Worm (Caenorhabditis elegans): ENCODE measurements around the gene fipr-10.

ce11 chrV:9922481-9922880 lies 8.5 kb downstream of the fipr-10 start, which contains the start of gene C50H2.7:
- no peak for TF ChIP-seq zag-1 (tag; optimal IDR thresholded peaks at IDR 0.05)
- TF ChIP-seq ama-1 (optimal IDR thresholded peaks at IDR 0.05) = no peak
- TF ChIP-seq unc-62 (GFP tag; optimal IDR thresholded peaks at IDR 0.05) = no peak
- no peak for TF ChIP-seq elt-1 (tag; optimal IDR thresholded peaks at IDR 0.05)
- no peak for TF ChIP-seq nhr-76 (tag; optimal IDR thresholded peaks at IDR 0.05)
- TF ChIP-seq elt-3 (tag; optimal IDR thresholded peaks at IDR 0.05) = no peak
- TF ChIP-seq lsy-12 (tag; optimal IDR thresholded peaks at IDR 0.05) = no peak
- TF ChIP-seq fkh-2 (tag; optimal IDR thresholded peaks at IDR 0.05) = no peak
- TF ChIP-seq nhr-25 (tag; optimal IDR thresholded peaks at IDR 0.05) = no peak
- TF ChIP-seq snpc-4 (tag; optimal IDR thresholded peaks at IDR 0.05) = no peak
